Worm (Caenorhabditis elegans) whole organism, mixed stage, embryonic: ENCODE measurements around the gene lbp-9.

Experiments
- M03D4.4 ChIP-seq: sonication (generic microtip); optimal IDR thresholded peaks from 2 replicates; lab custom pipeline; 2017; ENCODE audit warnings: mild to moderate bottlenecking, missing genetic modification characterization, missing compliant biosample characterization
- bed-3 ChIP-seq: fragments of 200-800 bp; sonication (Bioruptor generic); optimal IDR thresholded peaks from 3 replicates; lab custom pipeline; 2018; ENCODE audit warnings: mild to moderate bottlenecking, missing genetic modification characterization, moderate library complexity, missing compliant biosample characterization
- blmp-1 ChIP-seq: fragments of 150-350 bp; optimal IDR thresholded peaks from 2 replicates; lab custom pipeline; 2014; ENCODE audit warnings: missing biosample characterization, missing genetic modification characterization
- ceh-39 ChIP-seq: fragments of 150-350 bp; optimal IDR thresholded peaks from 2 replicates; lab custom pipeline; 2014; ENCODE audit warnings: missing biosample characterization, missing genetic modification characterization
- ceh-43 ChIP-seq: fragments of 200-800 bp; sonication (Bioruptor generic); optimal IDR thresholded peaks from 2 replicates; lab custom pipeline; 2018; ENCODE audit warnings: mild to moderate bottlenecking, missing genetic modification characterization, moderate library complexity, missing compliant biosample characterization
- ces-1 ChIP-seq: fragments of 150-350 bp; optimal IDR thresholded peaks from 2 replicates; lab custom pipeline; 2014; ENCODE audit warnings: missing biosample characterization, missing genetic modification reagents, missing genetic modification characterization
- drap-1 ChIP-seq: fragments of 200-800 bp; sonication (Bioruptor generic); optimal IDR thresholded peaks from 3 replicates; lab custom pipeline; 2018; ENCODE audit warnings: mild to moderate bottlenecking, missing genetic modification characterization, missing compliant biosample characterization
- elt-1 ChIP-seq: sonication (generic microtip); optimal IDR thresholded peaks from 2 replicates; lab custom pipeline; 2017; ENCODE audit warnings: missing genetic modification characterization, mild to moderate bottlenecking, missing compliant biosample characterization, antibody characterized with exemption, moderate library complexity, borderline replicate concordance; ENCODE audit not compliant: insufficient read depth
- elt-3 ChIP-seq: fragments of 150-350 bp; optimal IDR thresholded peaks from 2 replicates; lab custom pipeline; 2014; ENCODE audit warnings: missing biosample characterization, missing genetic modification characterization
- flh-1 ChIP-seq: fragments of 200-800 bp; sonication (Bioruptor generic); optimal IDR thresholded peaks from 2 replicates; lab custom pipeline; 2018; ENCODE audit warnings: mild to moderate bottlenecking, missing genetic modification characterization, moderate library complexity, missing compliant biosample characterization
- ham-2 ChIP-seq: fragments of 200-800 bp; sonication (Bioruptor generic); optimal IDR thresholded peaks from 2 replicates; lab custom pipeline; 2018; ENCODE audit warnings: mild to moderate bottlenecking, missing genetic modification characterization, missing compliant biosample characterization
- hlh-1 ChIP-seq: fragments of 150-350 bp; optimal IDR thresholded peaks from 2 replicates; lab custom pipeline; 2014; ENCODE audit warnings: missing biosample characterization, missing genetic modification reagents, missing genetic modification characterization
- lin-13 ChIP-seq: fragments of 150-350 bp; optimal IDR thresholded peaks from 2 replicates; lab custom pipeline; 2014; ENCODE audit warnings: missing biosample characterization, missing genetic modification characterization
- lin-32 ChIP-seq: fragments of 200-800 bp; sonication (Bioruptor generic); optimal IDR thresholded peaks from 2 replicates; lab custom pipeline; 2018; ENCODE audit warnings: mild to moderate bottlenecking, missing genetic modification characterization, missing compliant biosample characterization
- lsy-2 ChIP-seq: fragments of 150-350 bp; optimal IDR thresholded peaks from 2 replicates; lab custom pipeline; 2014; ENCODE audit warnings: missing biosample characterization, missing genetic modification characterization
- mab-5 ChIP-seq: fragments of 150-350 bp; optimal IDR thresholded peaks from 2 replicates; lab custom pipeline; 2014; ENCODE audit warnings: missing biosample characterization, missing genetic modification characterization
- mep-1 ChIP-seq: fragments of 150-350 bp; optimal IDR thresholded peaks from 2 replicates; lab custom pipeline; 2017; ENCODE audit warnings: missing biosample characterization, missing genetic modification reagents, missing genetic modification characterization, inconsistent platforms
- mls-2 ChIP-seq: sonication (generic microtip); optimal IDR thresholded peaks from 2 replicates; lab custom pipeline; 2016; ENCODE audit warnings: mild to moderate bottlenecking, missing genetic modification characterization, moderate library complexity, missing compliant biosample characterization
- nhr-12 ChIP-seq: fragments of 150-350 bp; optimal IDR thresholded peaks from 2 replicates; lab custom pipeline; 2014; ENCODE audit warnings: missing biosample characterization, missing genetic modification characterization
- nhr-2 ChIP-seq: fragments of 150-350 bp; optimal IDR thresholded peaks from 2 replicates; lab custom pipeline; 2014; ENCODE audit warnings: missing biosample characterization, missing genetic modification characterization
- nhr-237 ChIP-seq: fragments of 150-350 bp; optimal IDR thresholded peaks from 2 replicates; lab custom pipeline; 2014; ENCODE audit warnings: missing biosample characterization, missing genetic modification characterization
- nhr-28 ChIP-seq: fragments of 150-350 bp; optimal IDR thresholded peaks from 2 replicates; lab custom pipeline; 2014; ENCODE audit warnings: missing biosample characterization, missing genetic modification characterization
- nhr-76 ChIP-seq: sonication (generic microtip); optimal IDR thresholded peaks from 2 replicates; lab custom pipeline; 2017; ENCODE audit warnings: missing biosample characterization, missing genetic modification characterization
- snpc-4 ChIP-seq: fragments of 150-350 bp; optimal IDR thresholded peaks from 2 replicates; lab custom pipeline; 2014; ENCODE audit warnings: missing biosample characterization, missing genetic modification characterization
- sptf-1 ChIP-seq: sonication (generic microtip); optimal IDR thresholded peaks from 2 replicates; lab custom pipeline; 2017; ENCODE audit warnings: mild to moderate bottlenecking, missing genetic modification characterization, moderate library complexity, missing compliant biosample characterization
- tbx-8 ChIP-seq: fragments of 200-800 bp; sonication (Bioruptor generic); optimal IDR thresholded peaks from 2 replicates; lab custom pipeline; 2018; ENCODE audit warnings: mild to moderate bottlenecking, missing genetic modification characterization, moderate library complexity, missing compliant biosample characterization
- unc-120 ChIP-seq: sonication (generic microtip); optimal IDR thresholded peaks from 2 replicates; lab custom pipeline; 2017; ENCODE audit warnings: missing genetic modification characterization, missing compliant biosample characterization; ENCODE audit not compliant: poor library complexity, severe bottlenecking
- unc-62 ChIP-seq: fragments of 150-350 bp; optimal IDR thresholded peaks from 2 replicates; lab custom pipeline; 2014; ENCODE audit warnings: missing biosample characterization, missing genetic modification reagents, missing genetic modification characterization
- zip-8 ChIP-seq: fragments of 150-350 bp; optimal IDR thresholded peaks from 2 replicates; lab custom pipeline; 2014; ENCODE audit warnings: missing biosample characterization, missing genetic modification characterization

lbp-9 gene

DNA sequence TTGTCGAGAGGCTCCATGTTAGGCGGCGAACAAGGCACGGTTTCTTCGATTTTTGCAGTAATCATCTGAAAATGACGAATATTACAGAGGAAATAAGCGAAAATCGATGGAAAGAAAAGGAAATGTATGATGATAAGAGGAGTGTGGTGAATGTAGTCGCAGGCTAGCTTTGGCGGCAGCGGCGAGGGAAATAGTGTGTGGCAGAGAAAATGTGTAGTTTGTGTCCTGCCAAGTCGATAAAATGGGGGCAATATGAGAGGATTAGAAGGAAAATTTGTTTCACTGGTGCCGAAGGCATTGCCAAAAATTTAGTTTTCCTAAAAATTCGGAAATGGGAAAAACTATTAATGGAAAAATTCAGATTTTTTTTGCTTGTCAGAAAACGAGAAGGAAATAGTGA is 1.5 kb upstream of the lbp-9 start, which contains the start of gene nhr-86 (continued):
- no peak for TF ChIP-seq M03D4.4 (tag; lab: Kevin White, UChicago)
- TF ChIP-seq zip-8 (tag; lab: Kevin White, UChicago) = no peak

DNA sequence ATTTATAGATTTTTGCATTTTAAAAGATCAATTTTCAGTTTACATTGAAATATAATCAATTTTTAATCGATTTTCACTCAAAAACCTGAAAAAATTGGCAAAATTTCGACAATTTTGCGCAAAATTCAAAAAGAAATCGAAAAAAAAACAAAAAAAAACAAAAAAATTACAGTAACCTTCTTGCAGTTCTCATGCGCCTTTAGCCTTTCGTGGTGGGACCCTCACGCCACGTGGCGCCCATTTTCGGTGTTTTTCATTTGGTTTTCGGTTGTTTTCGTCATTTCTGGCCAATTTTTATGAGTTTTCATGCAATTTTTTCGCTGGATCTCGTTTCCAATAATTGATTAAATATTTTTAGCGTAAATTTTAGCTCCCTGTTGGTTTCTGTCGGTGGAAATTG is 830 bp upstream of the lbp-9 start:
- no peak for TF ChIP-seq blmp-1 (tag; lab: Kevin White, UChicago)
- TF ChIP-seq ceh-43 (GFP tag; lab: Kevin White, UChicago) = no peak
- TF ChIP-seq tbx-8 (GFP tag; lab: Kevin White, UChicago) = no peak
- TF ChIP-seq nhr-28 (tag; lab: Kevin White, UChicago) = no peak
- no peak for TF ChIP-seq bed-3
- no peak for TF ChIP-seq unc-120 (tag; lab: Kevin White, UChicago)
- no peak for TF ChIP-seq ham-2
- no peak for TF ChIP-seq hlh-1 (tag; lab: Kevin White, UChicago)
- TF ChIP-seq sptf-1 (tag; lab: Kevin White, UChicago) = no peak
- TF ChIP-seq mab-5 (tag; lab: Kevin White, UChicago) = no peak
- no peak for TF ChIP-seq mls-2 (tag; lab: Kevin White, UChicago)

DNA sequence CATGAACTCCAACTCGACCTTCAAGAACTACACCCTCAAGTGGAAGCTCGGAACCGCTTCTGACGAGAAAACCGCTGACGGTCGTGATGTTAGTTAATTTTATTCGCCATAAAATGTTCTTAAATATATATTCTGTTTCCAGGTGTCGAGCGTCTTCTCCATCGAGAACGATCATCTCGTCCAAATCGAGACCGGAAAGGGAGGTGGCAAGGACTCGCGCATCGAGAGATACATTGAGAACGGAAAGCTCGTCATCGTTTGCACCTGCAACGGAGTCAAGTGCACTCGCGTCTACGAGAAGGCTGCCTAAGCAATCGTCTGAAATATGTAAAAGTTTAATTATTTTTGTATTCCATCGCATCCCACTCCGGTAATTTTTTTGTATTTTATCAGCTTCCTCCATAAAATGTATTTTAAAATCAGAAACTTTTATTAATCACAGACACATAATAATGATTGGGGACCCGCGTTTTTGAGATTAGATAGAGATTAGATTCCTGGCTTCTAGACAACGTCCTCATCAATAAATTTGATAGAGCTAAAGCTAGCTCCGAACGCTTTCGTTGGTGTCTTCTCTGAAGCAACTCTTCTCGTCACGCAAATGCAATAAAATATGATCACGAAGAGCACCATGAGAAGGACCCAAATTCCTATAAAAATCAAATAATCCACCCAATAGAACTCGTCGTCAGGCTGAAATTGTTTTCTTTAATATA is 637 bp downstream of the lbp-9 start:
- no peak for TF ChIP-seq hlh-1 (tag; lab: Kevin White, UChicago)
- TF ChIP-seq lin-32 (GFP tag; lab: Kevin White, UChicago) = no peak
- no peak for TF ChIP-seq lin-13 (tag; lab: Kevin White, UChicago)
- TF ChIP-seq drap-1 (GFP tag; lab: Kevin White, UChicago) = no peak
- TF ChIP-seq lsy-2 = no peak
- TF ChIP-seq nhr-76 (tag; lab: Kevin White, UChicago) = no peak
- TF ChIP-seq M03D4.4 (tag; lab: Kevin White, UChicago) = no peak
- no peak for TF ChIP-seq tbx-8 (GFP tag; lab: Kevin White, UChicago)
- TF ChIP-seq mab-5 (tag; lab: Kevin White, UChicago) = no peak
- TF ChIP-seq bed-3 = no peak
- TF ChIP-seq nhr-2 = no peak
- no peak for TF ChIP-seq elt-3 (tag; lab: Kevin White, UChicago)
- TF ChIP-seq elt-1 = no peak
- TF ChIP-seq nhr-12 (tag; lab: Kevin White, UChicago) = no peak
- TF ChIP-seq ceh-39 (tag; lab: Kevin White, UChicago) = no peak
- TF ChIP-seq flh-1 (GFP tag; lab: Kevin White, UChicago) = no peak
- TF ChIP-seq ham-2 = no peak
- TF ChIP-seq mep-1 (tag; lab: Kevin White, UChicago) = no peak
- TF ChIP-seq nhr-237 = no peak
- TF ChIP-seq, all 35 proteins: peak for 0

DNA sequence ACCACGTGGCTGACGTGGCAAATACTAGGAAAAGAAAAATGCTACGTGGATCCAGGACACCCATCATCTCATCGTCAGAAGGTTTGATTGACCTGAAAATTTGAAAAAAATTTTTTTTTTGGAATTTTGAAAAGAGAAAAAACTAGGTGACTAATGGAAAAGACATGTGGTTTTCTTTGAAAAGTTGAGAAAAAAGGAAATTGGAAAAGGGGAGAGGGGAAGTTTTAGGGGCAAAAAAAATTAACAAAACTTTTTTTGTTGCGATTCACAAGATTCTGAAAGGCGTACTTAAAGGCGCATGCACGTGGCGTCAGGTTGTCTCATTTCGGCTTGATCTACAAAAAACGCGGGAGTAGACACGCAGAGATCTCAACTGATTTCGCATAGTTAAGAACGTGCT is 4.6 kb downstream of the lbp-9 start, which contains the start of gene Y40B10A.9:
Gene Y40B10A.9 (minus strand): TSS at position 101 of the 400 bp plus-strand sequence.
- TF ChIP-seq snpc-4 (tag; lab: Kevin White, UChicago) (no peak), ces-1 (no peak), ceh-39 (tag; lab: Kevin White, UChicago) (no peak), nhr-12 (tag; lab: Kevin White, UChicago) (no peak)

DNA sequence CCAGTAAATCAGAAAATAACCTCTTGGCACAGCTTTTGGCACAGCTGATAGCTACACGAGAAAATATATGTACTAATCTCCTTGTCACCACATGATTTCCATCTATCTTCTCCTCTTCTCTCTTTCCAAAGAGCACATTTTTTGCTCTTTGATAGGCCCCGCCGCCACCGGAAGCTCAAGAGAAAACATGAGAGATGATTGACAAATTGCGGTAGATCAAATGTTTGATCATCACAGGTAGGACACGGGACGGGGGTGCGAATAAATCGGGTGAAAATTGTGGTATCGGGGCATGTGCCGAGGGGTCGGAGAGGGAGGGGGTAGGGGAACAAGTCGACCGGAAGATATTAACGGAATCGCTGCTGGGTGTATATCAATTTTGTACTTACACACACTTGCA is 7.8 kb downstream of the lbp-9 start:
- TF ChIP-seq unc-120 (tag; lab: Kevin White, UChicago) (peak; percentile 13), unc-62 (peak; percentile 66), zip-8 (tag; lab: Kevin White, UChicago) (no peak), nhr-28 (tag; lab: Kevin White, UChicago) (no peak), bed-3 (no peak)

DNA sequence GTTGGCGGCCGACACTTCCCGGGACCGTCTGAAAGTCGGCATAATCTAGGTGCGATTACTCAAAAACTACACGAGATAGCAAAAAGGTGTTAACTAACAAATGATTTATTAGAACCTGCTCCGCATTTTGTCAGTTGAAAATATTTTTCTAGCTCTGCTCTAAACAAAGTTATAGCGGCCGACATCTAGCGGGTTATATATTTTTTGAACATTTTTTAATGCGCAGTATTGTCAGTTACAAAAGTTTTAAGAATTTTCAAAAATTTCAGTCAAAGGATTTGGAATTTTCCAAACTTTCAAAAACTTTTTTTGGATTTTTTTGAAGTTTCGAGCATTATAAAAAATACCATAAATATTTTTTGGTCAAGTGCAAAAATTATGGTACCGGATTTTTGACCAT is 13.0 kb downstream of the lbp-9 start:
- TF ChIP-seq nhr-237 (no peak), nhr-76 (tag; lab: Kevin White, UChicago) (no peak), blmp-1 (tag; lab: Kevin White, UChicago) (no peak)
- TF ChIP-seq, all 35 proteins: peak for 0
